Worm (Caenorhabditis elegans): Measurements from ENCODE around the gene atic-1.

Gene atic-1

ce11 chrIV:7910197-7910735, 28.4 kb downstream of the atic-1 start, which contains the start of the genes npp-27 and ntl-4 (continued):
- peak; percentile 32 for TF ChIP-seq dsc-1 (tag; optimal IDR thresholded peaks at IDR 0.05)
- no peak for TF ChIP-seq tbx-2 (tag; optimal IDR thresholded peaks at IDR 0.05)
- peak; percentile 53 for TF ChIP-seq nhr-71 (tag; optimal IDR thresholded peaks at IDR 0.05)

ce11 chrIV:7914991-7915390, 33.2 kb downstream of the atic-1 start, which contains the start of gene C49H3.4:
C49H3.4 (plus strand) TSS chrIV:7915291.
- TF ChIP-seq snu-23 (GFP tag; optimal IDR thresholded peaks at IDR 0.05) (no peak), C16A3.4 (tag; optimal IDR thresholded peaks at IDR 0.05) (no peak), efl-1 (optimal IDR thresholded peaks at IDR 0.05) (no peak), efl-1 (GFP tag; optimal IDR thresholded peaks at IDR 0.05 in 1 of 2) (peak in 1 of 2 experiments; percentile 71), unc-86 (tag; optimal IDR thresholded peaks at IDR 0.05) (no peak), grh-1 (GFP tag; IDR thresholded peaks at IDR 0.05) (no peak), rnt-1 (tag; optimal IDR thresholded peaks at IDR 0.05) (no peak), Y116A8C.19 (tag; optimal IDR thresholded peaks at IDR 0.05; ENCODE audit: borderline replicate concordance) (no peak), elt-2 (tag; optimal IDR thresholded peaks at IDR 0.05) (no peak)

- TF ChIP-seq xbp-1 (tag; optimal IDR thresholded peaks at IDR 0.05) (no peak), nhr-47 (tag; optimal IDR thresholded peaks at IDR 0.05) (no peak), ceh-90 (tag; optimal IDR thresholded peaks at IDR 0.05) (no peak), skn-1 (tag; optimal IDR thresholded peaks at IDR 0.05) (no peak), unc-98 (GFP tag; IDR thresholded peaks at IDR 0.05) (no peak), unc-130 (tag; optimal IDR thresholded peaks at IDR 0.05) (no peak), ztf-11 (tag; optimal IDR thresholded peaks at IDR 0.05) (no peak), nhr-237 (tag; optimal IDR thresholded peaks at IDR 0.05) (no peak), zip-4 (GFP tag; optimal IDR thresholded peaks at IDR 0.05) (no peak)
Measured at ce11 chrIV:7916907-7917306, 35.1 kb downstream of the atic-1 start.

- no peak for TF ChIP-seq vab-15 (tag; optimal IDR thresholded peaks at IDR 0.05)
- TF ChIP-seq egl-27 (tag; optimal IDR thresholded peaks at IDR 0.05): no peak
- no peak for TF ChIP-seq unc-62 (GFP tag; optimal IDR thresholded peaks at IDR 0.05)
- no peak for TF ChIP-seq lin-14 (GFP tag; optimal IDR thresholded peaks at IDR 0.05)
- no peak for TF ChIP-seq efl-3 (GFP tag; optimal IDR thresholded peaks at IDR 0.05)
- TF ChIP-seq xbp-1 (tag; optimal IDR thresholded peaks at IDR 0.05): no peak
- TF ChIP-seq egl-13 (tag; optimal IDR thresholded peaks at IDR 0.05): no peak
- TF ChIP-seq isw-1 (GFP tag; IDR thresholded peaks at IDR 0.05): no peak
- no peak for TF ChIP-seq sptf-1 (tag; optimal IDR thresholded peaks at IDR 0.05)
- TF ChIP-seq irx-1 (tag; optimal IDR thresholded peaks at IDR 0.05): no peak
- no peak for TF ChIP-seq efl-1 (optimal IDR thresholded peaks at IDR 0.05)
- no peak for TF ChIP-seq efl-1 (GFP tag; optimal IDR thresholded peaks at IDR 0.05 in 1 of 2)
- no peak for TF ChIP-seq fos-1 (tag; optimal IDR thresholded peaks at IDR 0.05)
- no peak for TF ChIP-seq nhr-19 (GFP tag; conservative IDR thresholded peaks at IDR 0.05)
- no peak for TF ChIP-seq rnt-1 (tag; optimal IDR thresholded peaks at IDR 0.05)
- no peak for TF ChIP-seq sox-4 (tag; optimal IDR thresholded peaks at IDR 0.05)
- no peak for TF ChIP-seq grh-1 (GFP tag; IDR thresholded peaks at IDR 0.05)
- no peak for TF ChIP-seq lin-39 (tag; optimal IDR thresholded peaks at IDR 0.05)
- no peak for TF ChIP-seq alr-1 (tag; optimal IDR thresholded peaks at IDR 0.05; ENCODE audit: borderline replicate concordance)
- no peak for TF ChIP-seq unc-86 (tag; optimal IDR thresholded peaks at IDR 0.05)
Measured at ce11 chrIV:7917881-7918280, 36.1 kb downstream of the atic-1 start.

- TF ChIP-seq nhr-11 (tag; optimal IDR thresholded peaks at IDR 0.05): no peak
- no peak for TF ChIP-seq ces-1 (GFP tag; optimal IDR thresholded peaks at IDR 0.05)
- no peak for TF ChIP-seq unc-130 (tag; optimal IDR thresholded peaks at IDR 0.05)
- TF ChIP-seq mab-9 (GFP tag; IDR thresholded peaks at IDR 0.05): no peak
- no peak for TF ChIP-seq alr-1 (tag; optimal IDR thresholded peaks at IDR 0.05; ENCODE audit: borderline replicate concordance)
- no peak for TF ChIP-seq sup-37 (GFP tag; optimal IDR thresholded peaks at IDR 0.05)
- no peak for TF ChIP-seq unc-86 (tag; optimal IDR thresholded peaks at IDR 0.05)
- no peak for TF ChIP-seq dpl-1 (GFP tag; optimal IDR thresholded peaks at IDR 0.05)
- no peak for TF ChIP-seq irx-1 (tag; optimal IDR thresholded peaks at IDR 0.05)
- no peak for TF ChIP-seq nhr-237 (tag; optimal IDR thresholded peaks at IDR 0.05)
- no peak for TF ChIP-seq jun-1 (tag; optimal IDR thresholded peaks at IDR 0.05)
- TF ChIP-seq ceh-90 (tag; optimal IDR thresholded peaks at IDR 0.05): no peak
- TF ChIP-seq ets-5 (GFP tag; IDR thresholded peaks at IDR 0.05): no peak
Measured at ce11 chrIV:7920126-7920525, 38.3 kb downstream of the atic-1 start, which contains the start of gene C49H3.16. C49H3.16 (plus strand) TSS chrIV:7920426.

All from whole organism, L1 larva.